Worm (Caenorhabditis elegans): Measurements from ENCODE around the gene col-141.

ce11 chrV:6831539-6831938 lies 2.0 kb downstream of the col-141 start:
- TF ChIP-seq lin-40 (tag; optimal IDR thresholded peaks at IDR 0.05) (no peak), lin-26 (GFP tag; IDR thresholded peaks at IDR 0.05) (no peak)
